Fruit fly (Drosophila melanogaster): ENCODE results near the gene KdelR.

dm6 chr2L:10403803-10404315 is 22.8 kb upstream of the KdelR start:
- TF ChIP-seq CG1620 (GFP tag; optimal IDR thresholded peaks at IDR 0.05) = no peak
- TF ChIP-seq CG12768 (GFP tag; optimal IDR thresholded peaks at IDR 0.05) = no peak
- no peak for TF ChIP-seq Clk (GFP tag; optimal IDR thresholded peaks at IDR 0.05)
- no peak for TF ChIP-seq Mnt (GFP tag; optimal IDR thresholded peaks at IDR 0.05)
- TF ChIP-seq Crg-1 (GFP tag; optimal IDR thresholded peaks at IDR 0.05) = no peak
- no peak for TF ChIP-seq CG7045 (GFP tag; optimal IDR thresholded peaks at IDR 0.05)
- no peak for TF ChIP-seq CG5204 (GFP tag; optimal IDR thresholded peaks at IDR 0.05)
- no peak for TF ChIP-seq cnc (optimal IDR thresholded peaks at IDR 0.05)
- no peak for TF ChIP-seq toe (GFP tag; optimal IDR thresholded peaks at IDR 0.05)

Data from whole organism, adult.